Worm (Caenorhabditis elegans): ENCODE data around the gene elli-1.

Gene elli-1

ce11 chrIV:8761896-8762295 lies 7.3 kb upstream of the elli-1 start, which contains the start of the genes F20C5.11 and klp-11:
Gene F20C5.11 (minus strand): TSS chrIV:8761996.
Gene klp-11 (minus strand): TSS chrIV:8762066.
- no peak for TF ChIP-seq mdl-1 (tag; optimal IDR thresholded peaks at IDR 0.05)
- no peak for TF ChIP-seq nhr-25 (tag; optimal IDR thresholded peaks at IDR 0.05)

- TF ChIP-seq lsy-2 (tag; optimal IDR thresholded peaks at IDR 0.05) (peak in 1 of 2 experiments; percentile 64), nhr-10 (tag; optimal IDR thresholded peaks at IDR 0.05) (no peak), unc-55 (GFP tag; optimal IDR thresholded peaks at IDR 0.05) (peak; percentile 85), egl-27 (tag; optimal IDR thresholded peaks at IDR 0.05) (no peak), C34F6.9 (tag; optimal IDR thresholded peaks at IDR 0.05) (peak; percentile 54), lin-39 (tag; optimal IDR thresholded peaks at IDR 0.05) (no peak), crh-2 (tag; optimal IDR thresholded peaks at IDR 0.05) (peak; percentile 50), nhr-129 (tag; optimal IDR thresholded peaks at IDR 0.05) (peak; percentile 37), sma-9 (GFP tag; optimal IDR thresholded peaks at IDR 0.05) (no peak), sma-9 (tag; optimal IDR thresholded peaks at IDR 0.05) (no peak), lin-13 (GFP tag; optimal IDR thresholded peaks at IDR 0.05) (peak; percentile 34), mdl-1 (tag; optimal IDR thresholded peaks at IDR 0.05) (no peak), zag-1 (tag; optimal IDR thresholded peaks at IDR 0.05) (peak; percentile 50), nhr-21 (tag; optimal IDR thresholded peaks at IDR 0.05) (no peak), nhr-11 (tag; optimal IDR thresholded peaks at IDR 0.05) (no peak), nhr-237 (tag; optimal IDR thresholded peaks at IDR 0.05) (no peak), fos-1 (tag; optimal IDR thresholded peaks at IDR 0.05) (peak; percentile 26), peb-1 (tag; optimal IDR thresholded peaks at IDR 0.05) (no peak)
Observed at ce11 chrIV:8758620-8759019, 4.0 kb upstream of the elli-1 start.

ce11 chrIV:8757729-8758128 lies 3.1 kb upstream of the elli-1 start:
- TF ChIP-seq mbf-1 (tag; optimal IDR thresholded peaks at IDR 0.05) (no peak), crh-2 (tag; optimal IDR thresholded peaks at IDR 0.05) (peak; percentile 35), ztf-11 (tag; optimal IDR thresholded peaks at IDR 0.05) (no peak), Y55F3AM.14 (GFP tag; optimal IDR thresholded peaks at IDR 0.05) (no peak), lsy-2 (tag; optimal IDR thresholded peaks at IDR 0.05) (no peak), egl-27 (tag; optimal IDR thresholded peaks at IDR 0.05) (no peak), nhr-129 (tag; optimal IDR thresholded peaks at IDR 0.05) (peak; percentile 26), ztf-1 (GFP tag; conservative IDR thresholded peaks at IDR 0.05) (no peak), unc-55 (GFP tag; optimal IDR thresholded peaks at IDR 0.05) (peak; percentile 12), sma-9 (GFP tag; optimal IDR thresholded peaks at IDR 0.05) (peak; percentile 14), sma-9 (tag; optimal IDR thresholded peaks at IDR 0.05) (no peak), blmp-1 (tag; optimal IDR thresholded peaks at IDR 0.05; ENCODE audit: insufficient read depth) (no peak), F13H6.1 (tag; optimal IDR thresholded peaks at IDR 0.05) (peak; percentile 64), snpc-4 (tag; optimal IDR thresholded peaks at IDR 0.05) (no peak), nhr-10 (tag; optimal IDR thresholded peaks at IDR 0.05) (no peak), nhr-12 (tag; optimal IDR thresholded peaks at IDR 0.05) (no peak), lin-11 (tag; optimal IDR thresholded peaks at IDR 0.05) (no peak), nhr-21 (tag; optimal IDR thresholded peaks at IDR 0.05) (no peak), gmeb-1 (tag; optimal IDR thresholded peaks at IDR 0.05) (no peak), fos-1 (tag; optimal IDR thresholded peaks at IDR 0.05) (peak; percentile 90), skn-1 (tag; optimal IDR thresholded peaks at IDR 0.05) (no peak), elt-3 (tag; optimal IDR thresholded peaks at IDR 0.05) (no peak), dmd-4 (tag; optimal IDR thresholded peaks at IDR 0.05) (no peak), C34F6.9 (tag; optimal IDR thresholded peaks at IDR 0.05) (peak; percentile 7), unc-39 (tag; optimal IDR thresholded peaks at IDR 0.05) (no peak), nhr-237 (tag; optimal IDR thresholded peaks at IDR 0.05) (no peak), zag-1 (tag; optimal IDR thresholded peaks at IDR 0.05) (no peak)

- TF ChIP-seq ZK546.5 (tag; optimal IDR thresholded peaks at IDR 0.05) (no peak), mab-5 (tag; optimal IDR thresholded peaks at IDR 0.05) (no peak), lin-39 (tag; optimal IDR thresholded peaks at IDR 0.05) (no peak), elt-1 (tag; optimal IDR thresholded peaks at IDR 0.05) (no peak)
Observed at ce11 chrIV:8754146-8754545, 481 bp downstream of the elli-1 start.

ce11 chrIV:8752492-8752891 lies 2.1 kb downstream of the elli-1 start:
- TF ChIP-seq elt-1 (tag; optimal IDR thresholded peaks at IDR 0.05) (no peak), C34F6.9 (tag; optimal IDR thresholded peaks at IDR 0.05) (no peak), sma-9 (GFP tag; optimal IDR thresholded peaks at IDR 0.05) (no peak), sma-9 (tag; optimal IDR thresholded peaks at IDR 0.05) (no peak), skn-1 (tag; optimal IDR thresholded peaks at IDR 0.05) (no peak), nhr-23 (tag; optimal IDR thresholded peaks at IDR 0.05) (no peak), peb-1 (tag; optimal IDR thresholded peaks at IDR 0.05) (no peak), ceh-16 (tag; optimal IDR thresholded peaks at IDR 0.05) (no peak), F13H6.1 (tag; optimal IDR thresholded peaks at IDR 0.05) (no peak), nhr-237 (tag; optimal IDR thresholded peaks at IDR 0.05) (no peak), unc-39 (tag; optimal IDR thresholded peaks at IDR 0.05) (no peak), mab-5 (tag; optimal IDR thresholded peaks at IDR 0.05) (no peak), alr-1 (tag; optimal IDR thresholded peaks at IDR 0.05) (no peak), lin-11 (tag; optimal IDR thresholded peaks at IDR 0.05) (no peak), mdl-1 (tag; optimal IDR thresholded peaks at IDR 0.05) (no peak)

All from whole organism, L2 larva.